Fruit fly (Drosophila melanogaster) whole organism, pupa: ENCODE measurements around the gene peng.

Experiments
- CG10348 ChIP-seq: fragments of 200-800 bp; sonication (Bioruptor generic); IDR thresholded peaks from 2 replicates; pipeline ENCODE4 v1.3.6; 2022; ENCODE audit warnings: missing biosample characterization, missing genetic modification characterization
- CG12605 ChIP-seq: fragments of 200-800 bp; sonication (Bioruptor generic); IDR thresholded peaks from 2 replicates; pipeline ENCODE4 v1.3.6; 2022; ENCODE audit warnings: missing biosample characterization, missing genetic modification characterization
- CG13204 ChIP-seq: fragments of 200-800 bp; sonication (Bioruptor generic); optimal IDR thresholded peaks from 2 replicates; lab custom pipeline; 2018; ENCODE audit warnings: missing biosample characterization, mild to moderate bottlenecking, missing genetic modification characterization, moderate library complexity
- CG14655 ChIP-seq: fragments of 200-800 bp; sonication (Bioruptor generic); optimal IDR thresholded peaks from 3 replicates; lab custom pipeline; 2017; ENCODE audit warnings: mild to moderate bottlenecking, missing biosample characterization, missing genetic modification reagents, missing genetic modification characterization
- CG15710 ChIP-seq: fragments of 200-800 bp; sonication (Bioruptor generic); optimal IDR thresholded peaks from 2 replicates; lab custom pipeline; 2018; ENCODE audit warnings: missing biosample characterization, mild to moderate bottlenecking, missing genetic modification characterization, moderate library complexity
- CG17806 ChIP-seq: fragments of 200-800 bp; sonication (Bioruptor generic); optimal IDR thresholded peaks from 2 replicates; lab custom pipeline; 2018; ENCODE audit warnings: missing biosample characterization, mild to moderate bottlenecking, missing genetic modification characterization, moderate library complexity
- CG32121 ChIP-seq: fragments of 200-800 bp; sonication (Bioruptor generic); IDR thresholded peaks from 2 replicates; pipeline ENCODE4 v1.3.6; 2022; ENCODE audit warnings: missing biosample characterization, missing genetic modification characterization
- CG34367 ChIP-seq: fragments of 200-800 bp; sonication (Bioruptor generic); optimal IDR thresholded peaks from 2 replicates; lab custom pipeline; 2018; ENCODE audit warnings: missing biosample characterization, mild to moderate bottlenecking, missing genetic modification characterization
- CG4496 ChIP-seq: fragments of 200-800 bp; sonication (Bioruptor generic); IDR thresholded peaks from 3 replicates; pipeline ENCODE4 v1.3.6; 2022; ENCODE audit warnings: missing biosample characterization, missing genetic modification characterization
- CG8159 ChIP-seq: fragments of 200-800 bp; sonication (Bioruptor generic); optimal IDR thresholded peaks from 3 replicates; lab custom pipeline; 2018; ENCODE audit warnings: missing biosample characterization, mild to moderate bottlenecking, missing genetic modification characterization, moderate library complexity
- CG8301 ChIP-seq: fragments of 200-800 bp; sonication (Bioruptor generic); optimal IDR thresholded peaks from 2 replicates; lab custom pipeline; 2018; ENCODE audit warnings: missing biosample characterization, mild to moderate bottlenecking, missing genetic modification characterization
- CG9948 ChIP-seq: fragments of 200-800 bp; sonication (Bioruptor generic); optimal IDR thresholded peaks from 2 replicates; lab custom pipeline; 2018; ENCODE audit warnings: missing biosample characterization, mild to moderate bottlenecking, missing genetic modification characterization, moderate library complexity
- D1 ChIP-seq: fragments of 200-800 bp; sonication (Bioruptor generic); optimal IDR thresholded peaks from 2 replicates; lab custom pipeline; 2018; ENCODE audit warnings: missing biosample characterization, mild to moderate bottlenecking, missing genetic modification characterization, moderate library complexity
- EcR ChIP-seq: fragments of 200-800 bp; sonication (Bioruptor generic); optimal IDR thresholded peaks from 3 replicates; lab custom pipeline; 2019; ENCODE audit warnings: missing biosample characterization, missing genetic modification characterization, mild to moderate bottlenecking, moderate library complexity, missing genetic modification reagents
- Ets98B ChIP-seq: fragments of 200-800 bp; sonication (Bioruptor generic); IDR thresholded peaks from 2 replicates; pipeline ENCODE4 v1.3.6; 2022; ENCODE audit warnings: missing biosample characterization, missing genetic modification characterization
- Pif1A ChIP-seq: fragments of 200-800 bp; sonication (Bioruptor generic); optimal IDR thresholded peaks from 3 replicates; lab custom pipeline; 2016; ENCODE audit warnings: missing biosample characterization, missing genetic modification characterization
- Pif1B ChIP-seq: fragments of 200-800 bp; sonication (Bioruptor generic); optimal IDR thresholded peaks from 3 replicates; lab custom pipeline; 2016; ENCODE audit warnings: missing biosample characterization, missing genetic modification characterization
- Snoo ChIP-seq: fragments of 200-800 bp; sonication (Bioruptor generic); optimal IDR thresholded peaks from 3 replicates; lab custom pipeline; 2017; ENCODE audit warnings: missing biosample characterization, mild to moderate bottlenecking, missing genetic modification characterization, inconsistent platforms
- fd96Ca ChIP-seq: fragments of 200-800 bp; sonication (Bioruptor generic); IDR thresholded peaks from 3 replicates; pipeline ENCODE4 v1.3.6; 2022; ENCODE audit warnings: missing biosample characterization, missing genetic modification characterization
- gl ChIP-seq: fragments of 200-800 bp; sonication (Bioruptor generic); optimal IDR thresholded peaks from 2 replicates; lab custom pipeline; 2018; ENCODE audit warnings: missing biosample characterization, mild to moderate bottlenecking, missing genetic modification characterization
- rn ChIP-seq: fragments of 200-800 bp; sonication (Bioruptor generic); IDR thresholded peaks from 2 replicates; pipeline ENCODE4 v1.3.6; 2022; ENCODE audit warnings: missing biosample characterization, missing genetic modification characterization

peng gene

DNA sequence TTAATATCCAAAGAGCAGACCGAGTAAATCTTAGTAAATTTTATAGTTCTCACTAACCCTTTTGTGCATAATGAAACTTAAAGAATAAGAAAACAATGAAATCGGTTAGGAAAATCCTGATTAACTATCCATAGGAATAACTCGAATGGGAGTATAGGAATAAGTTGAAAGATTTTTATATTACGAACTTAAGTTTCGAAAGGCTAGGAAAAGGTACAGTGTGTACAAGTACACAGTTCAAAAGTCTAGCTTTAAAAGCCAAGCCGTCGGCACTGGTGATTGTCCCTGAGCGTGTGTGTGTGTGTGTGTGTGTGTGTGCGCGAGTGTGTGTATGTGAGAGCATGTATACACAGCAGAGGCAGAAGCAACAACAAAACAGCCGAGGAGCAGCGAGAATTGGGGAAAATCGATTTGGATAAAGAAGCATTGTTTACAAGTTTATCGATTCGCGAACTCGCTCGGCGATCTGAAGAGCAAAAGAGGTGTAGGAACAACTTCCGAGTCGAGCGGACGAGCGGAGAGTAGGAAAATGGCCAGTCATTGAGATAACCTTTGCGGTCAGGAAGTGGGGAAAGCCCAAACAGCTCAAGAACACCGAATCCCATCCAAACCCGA, 1.7 kb upstream of the peng start:
- TF ChIP-seq D1 (no peak), CG13204 (no peak), CG12605 (no peak), CG34367 (tag; lab: Kevin White, UChicago) (no peak), CG8159 (tag; lab: Kevin White, UChicago) (no peak), CG9948 (tag; lab: Kevin White, UChicago) (no peak), rn (GFP tag; lab: Robert Waterston, UW) (no peak), fd96Ca (GFP tag; lab: Robert Waterston, UW) (no peak), CG4496 (no peak), CG17806 (no peak), EcR (GFP tag; lab: Kevin White, UChicago) (no peak), Snoo (tag; lab: Kevin White, UChicago) (no peak), CG15710 (tag; lab: Kevin White, UChicago) (no peak), CG32121 (no peak), CG8301 (tag; lab: Kevin White, UChicago) (no peak), Ets98B (no peak)

DNA sequence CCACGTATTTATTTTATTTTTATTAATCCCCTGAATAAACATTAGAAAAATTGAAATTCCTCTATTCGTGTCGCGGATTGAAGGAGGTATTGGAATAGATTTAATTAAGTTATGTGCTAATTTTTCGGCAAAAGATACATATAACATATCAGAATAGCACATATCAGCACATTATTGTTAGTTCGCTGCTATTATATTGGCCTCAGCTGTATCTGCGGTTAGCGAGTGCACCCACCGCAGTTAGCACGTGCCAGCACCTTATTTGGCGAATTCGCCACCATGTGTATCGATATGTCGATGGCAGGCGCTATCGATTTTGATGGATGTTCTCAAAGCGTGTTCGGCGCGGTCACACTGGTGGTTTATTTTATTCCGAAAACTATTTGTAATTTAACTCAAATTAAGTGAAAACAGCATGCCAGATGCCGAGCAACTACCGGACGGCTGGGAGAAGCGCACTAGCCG, 4.6 kb downstream of the peng start, which contains the start of gene dod:
dod (plus strand) TSS at position 323 of the 465 bp plus-strand sequence.
- TF ChIP-seq CG8301 (tag; lab: Kevin White, UChicago), result peak; percentile 47
- peak; percentile 36 for TF ChIP-seq Snoo (tag; lab: Kevin White, UChicago)
- TF ChIP-seq Pif1A, result no peak
- peak; percentile 39 for TF ChIP-seq CG8159 (tag; lab: Kevin White, UChicago)
- no peak for TF ChIP-seq CG10348
- TF ChIP-seq EcR (GFP tag; lab: Kevin White, UChicago), result no peak
- TF ChIP-seq CG4496, result peak; percentile 71
- no peak for TF ChIP-seq CG13204
- TF ChIP-seq fd96Ca (GFP tag; lab: Robert Waterston, UW), result 0 out of 3 replicates have a peak, but pooled peaks have one; percentile 8
- TF ChIP-seq CG12605, result 0 out of 2 replicates have a peak, but pooled peaks have one; percentile 10
- peak; percentile 51 for TF ChIP-seq CG17806
- TF ChIP-seq Pif1B (GFP tag; lab: Kevin White, UChicago), result peak; percentile 54
- peak; percentile 63; the same call in 1 of the 2 replicates for TF ChIP-seq Ets98B
- TF ChIP-seq D1, result no peak
- TF ChIP-seq CG15710 (tag; lab: Kevin White, UChicago), result peak; percentile 36
- no peak for TF ChIP-seq rn (GFP tag; lab: Robert Waterston, UW)
- TF ChIP-seq CG34367 (tag; lab: Kevin White, UChicago), result peak; percentile 36
- no peak for TF ChIP-seq CG32121
- TF ChIP-seq CG9948 (tag; lab: Kevin White, UChicago), result peak; percentile 40
- TF ChIP-seq CG14655 (GFP tag; lab: Kevin White, UChicago), result no peak
- no peak for TF ChIP-seq gl (tag; lab: Kevin White, UChicago)

DNA sequence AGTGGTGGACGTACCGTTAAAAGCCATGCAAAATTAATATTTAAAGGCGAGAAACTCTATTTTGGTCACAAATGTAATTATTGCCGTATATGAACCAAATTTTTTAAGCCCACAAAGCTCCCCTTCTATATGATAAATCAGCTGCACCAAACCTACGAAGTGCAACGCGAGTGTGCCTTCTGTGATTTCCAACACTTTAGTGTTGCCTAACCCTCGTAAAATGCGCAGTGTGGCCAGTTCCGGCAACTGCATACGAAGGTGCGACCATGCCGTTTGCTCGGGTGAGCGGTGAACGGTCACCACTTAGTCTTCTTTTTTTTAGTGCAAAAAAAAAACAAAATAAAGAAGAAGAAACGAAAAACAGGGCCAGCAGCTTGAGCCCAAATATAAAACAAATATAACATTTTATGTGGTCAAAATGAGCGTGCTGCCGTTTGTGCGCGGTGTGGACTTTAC, 10.1 kb downstream of the peng start, which contains the start of the genes tty and fliI:
tty (minus strand) TSS at position 201 of the 456 bp plus-strand sequence.
fliI (plus strand) TSS at position 266 of the 456 bp plus-strand sequence.
- TF ChIP-seq gl (tag; lab: Kevin White, UChicago) (peak; percentile 96), CG15710 (tag; lab: Kevin White, UChicago) (peak; percentile 87), Ets98B (peak; percentile 94), CG4496 (peak; percentile 97), CG17806 (peak; percentile 80), Pif1B (GFP tag; lab: Kevin White, UChicago) (peak; percentile 87), rn (GFP tag; lab: Robert Waterston, UW) (peak; percentile 87), fd96Ca (GFP tag; lab: Robert Waterston, UW) (peak; percentile 97), CG32121 (peak; percentile 94), CG10348 (peak; percentile 81; the same call in 1 of the 2 replicates), Snoo (tag; lab: Kevin White, UChicago) (peak; percentile 74), EcR (GFP tag; lab: Kevin White, UChicago) (peak; percentile 53), CG13204 (peak; percentile 92), CG8301 (tag; lab: Kevin White, UChicago) (peak; percentile 83), Pif1A (peak; percentile 91), CG34367 (tag; lab: Kevin White, UChicago) (peak; percentile 91), CG12605 (peak; percentile 94), CG9948 (tag; lab: Kevin White, UChicago) (peak; percentile 73), CG14655 (GFP tag; lab: Kevin White, UChicago) (peak; percentile 89), D1 (no peak), CG8159 (tag; lab: Kevin White, UChicago) (peak; percentile 85)

DNA sequence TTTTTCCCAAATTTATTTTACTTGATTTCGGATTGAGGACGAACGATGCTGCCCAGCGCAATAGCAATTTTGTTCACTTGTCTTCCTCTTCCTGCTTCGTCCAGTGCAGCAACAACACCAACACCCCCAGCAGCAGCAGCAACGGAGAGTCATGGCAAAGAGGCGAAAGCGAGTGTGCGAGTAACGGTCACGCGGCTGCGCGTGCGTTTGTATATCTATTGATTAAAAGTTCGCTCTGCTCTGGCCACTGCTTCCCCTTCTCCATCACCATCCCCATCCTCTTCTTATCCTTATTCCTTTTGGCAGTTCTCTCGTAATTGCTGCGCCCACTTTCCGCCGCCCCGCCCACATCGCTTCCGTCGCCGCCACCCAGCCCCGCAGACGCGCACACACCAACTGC, 11.5 kb downstream of the peng start:
- TF ChIP-seq Ets98B (no peak), Pif1A (no peak), CG8159 (tag; lab: Kevin White, UChicago) (no peak), CG8301 (tag; lab: Kevin White, UChicago) (no peak), Snoo (tag; lab: Kevin White, UChicago) (no peak), CG9948 (tag; lab: Kevin White, UChicago) (no peak), CG10348 (no peak), CG14655 (GFP tag; lab: Kevin White, UChicago) (no peak), CG17806 (no peak), gl (tag; lab: Kevin White, UChicago) (no peak), fd96Ca (GFP tag; lab: Robert Waterston, UW) (no peak)
- TF ChIP-seq, all 21 proteins: peak for 0

DNA sequence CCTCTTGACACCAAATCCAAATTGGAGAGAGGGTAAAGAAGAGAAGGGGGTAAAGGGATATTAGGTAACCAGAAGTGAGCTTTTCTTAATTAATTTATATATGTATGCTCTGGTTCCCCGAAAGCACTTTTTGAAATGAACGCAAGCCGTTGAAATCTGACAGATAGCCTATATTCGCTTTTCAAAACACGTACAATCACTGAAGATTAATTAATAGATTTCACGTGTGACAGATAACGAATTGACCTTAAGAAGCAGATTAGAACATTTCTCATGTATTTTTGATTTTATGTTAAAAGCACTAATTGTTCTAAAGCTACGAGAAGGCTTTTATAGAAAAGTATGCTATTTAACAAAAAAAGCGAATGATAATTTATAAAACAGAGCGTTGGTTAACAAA, 12.6 kb downstream of the peng start:
- TF ChIP-seq CG32121 (no peak), CG34367 (tag; lab: Kevin White, UChicago) (no peak), Snoo (tag; lab: Kevin White, UChicago) (no peak), Pif1B (GFP tag; lab: Kevin White, UChicago) (no peak), CG8301 (tag; lab: Kevin White, UChicago) (no peak), CG8159 (tag; lab: Kevin White, UChicago) (no peak), CG12605 (no peak), CG17806 (no peak), CG14655 (GFP tag; lab: Kevin White, UChicago) (no peak), EcR (GFP tag; lab: Kevin White, UChicago) (no peak), rn (GFP tag; lab: Robert Waterston, UW) (no peak), Pif1A (no peak), D1 (no peak), CG13204 (no peak), Ets98B (no peak)
